Fruit fly (Drosophila melanogaster) whole organism, embryonic: Measurements from ENCODE around the gene CG17154.

Source experiments
- Abd-B ChIP-seq: fragments of 200-800 bp; sonication (Bioruptor generic); optimal IDR thresholded peaks from 2 replicates; lab custom pipeline; 2018; ENCODE audit warnings: missing biosample characterization, mild to moderate bottlenecking, missing genetic modification characterization, moderate library complexity
- B-H1 ChIP-seq: fragments of 200-800 bp; sonication (Bioruptor generic); IDR thresholded peaks from 3 replicates; pipeline ENCODE4 v1.3.6; 2022; ENCODE audit warnings: missing biosample characterization, missing genetic modification characterization
- B-H2 ChIP-seq: fragments of 200-800 bp; sonication (Bioruptor generic); optimal IDR thresholded peaks from 2 replicates; lab custom pipeline; 2018; ENCODE audit warnings: missing biosample characterization, mild to moderate bottlenecking, missing genetic modification characterization
- C15 ChIP-seq: fragments of 200-800 bp; sonication (Bioruptor generic); IDR thresholded peaks from 3 replicates; pipeline ENCODE4 v1.3.6; 2022; ENCODE audit warnings: missing biosample characterization, missing genetic modification characterization
- CG15073 ChIP-seq: fragments of 200-800 bp; sonication (Bioruptor generic); optimal IDR thresholded peaks from 2 replicates; lab custom pipeline; 2016; ENCODE audit warnings: missing biosample characterization, missing genetic modification characterization
- CG18764 ChIP-seq: fragments of 200-800 bp; sonication (Bioruptor generic); optimal IDR thresholded peaks from 3 replicates; lab custom pipeline; 2016; ENCODE audit warnings: missing biosample characterization, missing genetic modification characterization
- CG34376 ChIP-seq: fragments of 200-800 bp; sonication (Bioruptor generic); optimal IDR thresholded peaks from 2 replicates; lab custom pipeline; 2018; ENCODE audit warnings: missing biosample characterization, mild to moderate bottlenecking, missing genetic modification characterization
- CG4820 ChIP-seq: fragments of 200-800 bp; sonication (Bioruptor generic); optimal IDR thresholded peaks from 3 replicates; lab custom pipeline; 2016; ENCODE audit warnings: missing biosample characterization, missing genetic modification characterization
- CG6254 ChIP-seq: fragments of 200-800 bp; sonication (Bioruptor generic); optimal IDR thresholded peaks from 3 replicates; lab custom pipeline; 2017; ENCODE audit warnings: mild to moderate bottlenecking, missing biosample characterization, missing genetic modification reagents, missing genetic modification characterization
- CG7745 ChIP-seq: fragments of 200-800 bp; sonication (Bioruptor generic); optimal IDR thresholded peaks from 2 replicates; lab custom pipeline; 2018; ENCODE audit warnings: missing biosample characterization, mild to moderate bottlenecking, missing genetic modification characterization, moderate library complexity
- CG8944 ChIP-seq: fragments of 200-800 bp; sonication (Bioruptor generic); optimal IDR thresholded peaks from 3 replicates; lab custom pipeline; 2016; ENCODE audit warnings: missing biosample characterization, missing genetic modification characterization
- Camta ChIP-seq: fragments of 200-800 bp; sonication (Bioruptor generic); optimal IDR thresholded peaks from 2 replicates; lab custom pipeline; 2016; ENCODE audit warnings: missing biosample characterization, missing genetic modification characterization
- CoRest ChIP-seq: fragments of 200-800 bp; sonication (Bioruptor generic); optimal IDR thresholded peaks from 3 replicates; lab custom pipeline; 2018; ENCODE audit warnings: missing biosample characterization, mild to moderate bottlenecking, missing genetic modification characterization, moderate library complexity
- Drgx ChIP-seq: fragments of 200-800 bp; sonication (Bioruptor generic); IDR thresholded peaks from 2 replicates; pipeline ENCODE4 v1.3.6; 2022; ENCODE audit warnings: missing biosample characterization, missing genetic modification characterization
- Elba2 ChIP-seq: fragments of 200-800 bp; sonication (Bioruptor generic); optimal IDR thresholded peaks from 3 replicates; lab custom pipeline; 2016; ENCODE audit warnings: missing biosample characterization, missing genetic modification characterization
- Ets65A ChIP-seq: fragments of 200-800 bp; sonication (Bioruptor generic); peaks from one replicate; lab custom pipeline; 2016; ENCODE audit warnings: missing biosample characterization, missing genetic modification characterization
- HLH3B ChIP-seq: fragments of 200-800 bp; sonication (Bioruptor generic); IDR thresholded peaks from 2 replicates; pipeline ENCODE4 v1.3.6; 2022; ENCODE audit warnings: missing biosample characterization, missing genetic modification characterization
- Med ChIP-seq: fragments of 200-800 bp; sonication (Bioruptor generic); peaks from one replicate; lab custom pipeline; 2016; ENCODE audit warnings: missing biosample characterization, missing genetic modification characterization, mild to moderate bottlenecking, inconsistent platforms, moderate library complexity
- PHDP ChIP-seq: fragments of 200-800 bp; sonication (Bioruptor generic); optimal IDR thresholded peaks from 3 replicates; lab custom pipeline; 2018; ENCODE audit warnings: missing biosample characterization, mild to moderate bottlenecking, missing genetic modification characterization, moderate library complexity
- Sox102F ChIP-seq: fragments of 200-800 bp; sonication (Bioruptor generic); optimal IDR thresholded peaks from 2 replicates; lab custom pipeline; 2018; ENCODE audit warnings: missing biosample characterization, mild to moderate bottlenecking, missing genetic modification characterization, moderate library complexity
- ara ChIP-seq: fragments of 200-800 bp; sonication (Bioruptor generic); IDR thresholded peaks from 2 replicates; pipeline ENCODE4 v1.3.6; 2022; ENCODE audit warnings: missing biosample characterization, missing genetic modification characterization
- bowl ChIP-seq: fragments of 200-800 bp; sonication (Bioruptor generic); IDR thresholded peaks from 2 replicates; pipeline ENCODE4 v1.3.6; 2022; ENCODE audit warnings: missing biosample characterization, missing genetic modification characterization
- br ChIP-seq: fragments of >200 bp; optimal IDR thresholded peaks from 2 replicates; lab custom pipeline; 2017
- cg ChIP-seq: fragments of 200-800 bp; sonication (Bioruptor generic); optimal IDR thresholded peaks from 3 replicates; lab custom pipeline; 2019; ENCODE audit warnings: missing biosample characterization, mild to moderate bottlenecking, missing genetic modification characterization, moderate library complexity
- chn ChIP-seq: fragments of 200-800 bp; sonication (Bioruptor generic); optimal IDR thresholded peaks from 2 replicates; lab custom pipeline; 2016; ENCODE audit warnings: missing biosample characterization, missing genetic modification characterization
- dmrt99B ChIP-seq: fragments of 200-800 bp; sonication (Bioruptor generic); optimal IDR thresholded peaks from 2 replicates; lab custom pipeline; 2018; ENCODE audit warnings: missing biosample characterization, mild to moderate bottlenecking, missing genetic modification characterization, moderate library complexity
- eve ChIP-seq, 2 experiments: fragments of >200 bp; optimal IDR thresholded peaks; 2 replicates each; lab custom pipeline; 2017; ENCODE audit warnings: missing biosample characterization in 2 of 2, missing genetic modification characterization in 2 of 2
- h ChIP-seq: fragments of >200 bp; optimal IDR thresholded peaks from 2 replicates; lab custom pipeline; 2017
- kah ChIP-seq: fragments of 200-800 bp; sonication (Bioruptor generic); optimal IDR thresholded peaks from 2 replicates; lab custom pipeline; 2018; ENCODE audit warnings: missing biosample characterization, mild to moderate bottlenecking, missing genetic modification characterization
- knrl ChIP-seq: fragments of 200-800 bp; sonication (Bioruptor generic); IDR thresholded peaks from 3 replicates; pipeline ENCODE4 v1.3.6; 2022; ENCODE audit warnings: missing biosample characterization, missing genetic modification characterization; ENCODE audit not compliant: partially characterized antibody
- lab ChIP-seq: fragments of 200-800 bp; sonication (Bioruptor generic); optimal IDR thresholded peaks from 3 replicates; lab custom pipeline; 2017; ENCODE audit warnings: missing biosample characterization, missing genetic modification characterization, mild to moderate bottlenecking, moderate library complexity, missing genetic modification reagents
- lmd ChIP-seq: fragments of 200-800 bp; sonication (Bioruptor generic); IDR thresholded peaks from 2 replicates; pipeline ENCODE4 v1.3.6; 2022; ENCODE audit warnings: missing biosample characterization, missing genetic modification characterization
- lov ChIP-seq, 2 experiments: fragments of 200-800 bp in 1 of 2; fragments of >200 bp in 1 of 2; sonication (Bioruptor generic) in 1 of 2; IDR thresholded peaks in 1 of 2; optimal IDR thresholded peaks in 1 of 2; 2 replicates in 1 of 2; 3 replicates in 1 of 2; pipeline versions ENCODE4 v1.3.6 to Lab custom; 2017 to 2022; ENCODE audit warnings: missing biosample characterization in 1 of 2, missing genetic modification characterization in 1 of 2
- nerfin-1 ChIP-seq: fragments of 200-800 bp; sonication (Bioruptor generic); optimal IDR thresholded peaks from 3 replicates; lab custom pipeline; 2019; ENCODE audit warnings: missing biosample characterization, mild to moderate bottlenecking, missing genetic modification characterization, moderate library complexity
- oc ChIP-seq: fragments of 200-800 bp; sonication (Bioruptor generic); optimal IDR thresholded peaks from 2 replicates; lab custom pipeline; 2018; ENCODE audit warnings: missing biosample characterization, mild to moderate bottlenecking, missing genetic modification characterization, moderate library complexity
- pfk ChIP-seq: fragments of 200-800 bp; sonication (Bioruptor generic); optimal IDR thresholded peaks from 2 replicates; lab custom pipeline; 2018; ENCODE audit warnings: missing biosample characterization, mild to moderate bottlenecking, missing genetic modification characterization, moderate library complexity
- phol ChIP-seq: fragments of 200-800 bp; sonication (Bioruptor generic); optimal IDR thresholded peaks from 3 replicates; lab custom pipeline; 2018; ENCODE audit warnings: missing biosample characterization, mild to moderate bottlenecking, missing genetic modification characterization, moderate library complexity
- repo ChIP-seq: fragments of 200-800 bp; sonication (Bioruptor generic); optimal IDR thresholded peaks from 2 replicates; lab custom pipeline; 2016; ENCODE audit warnings: missing biosample characterization, missing genetic modification characterization
- sens ChIP-seq: fragments of 200-800 bp; sonication (Bioruptor generic); peaks from one replicate; lab custom pipeline; 2016; ENCODE audit warnings: missing biosample characterization, missing genetic modification characterization
- sna ChIP-seq: fragments of 200-800 bp; sonication (Bioruptor generic); IDR thresholded peaks from 2 replicates; pipeline ENCODE4 v1.3.6; 2022; ENCODE audit warnings: missing biosample characterization, missing genetic modification characterization; ENCODE audit not compliant: partially characterized antibody
- twi ChIP-seq: fragments of 200-800 bp; optimal IDR thresholded peaks from 2 replicates; lab custom pipeline; 2019; ENCODE audit warnings: missing biosample characterization, mild to moderate bottlenecking, missing genetic modification characterization, moderate library complexity
- wek ChIP-seq: fragments of 200-800 bp; sonication (Bioruptor generic); optimal IDR thresholded peaks from 3 replicates; lab custom pipeline; 2018; ENCODE audit warnings: missing biosample characterization, mild to moderate bottlenecking, missing genetic modification characterization, moderate library complexity

Gene CG17154

DNA sequence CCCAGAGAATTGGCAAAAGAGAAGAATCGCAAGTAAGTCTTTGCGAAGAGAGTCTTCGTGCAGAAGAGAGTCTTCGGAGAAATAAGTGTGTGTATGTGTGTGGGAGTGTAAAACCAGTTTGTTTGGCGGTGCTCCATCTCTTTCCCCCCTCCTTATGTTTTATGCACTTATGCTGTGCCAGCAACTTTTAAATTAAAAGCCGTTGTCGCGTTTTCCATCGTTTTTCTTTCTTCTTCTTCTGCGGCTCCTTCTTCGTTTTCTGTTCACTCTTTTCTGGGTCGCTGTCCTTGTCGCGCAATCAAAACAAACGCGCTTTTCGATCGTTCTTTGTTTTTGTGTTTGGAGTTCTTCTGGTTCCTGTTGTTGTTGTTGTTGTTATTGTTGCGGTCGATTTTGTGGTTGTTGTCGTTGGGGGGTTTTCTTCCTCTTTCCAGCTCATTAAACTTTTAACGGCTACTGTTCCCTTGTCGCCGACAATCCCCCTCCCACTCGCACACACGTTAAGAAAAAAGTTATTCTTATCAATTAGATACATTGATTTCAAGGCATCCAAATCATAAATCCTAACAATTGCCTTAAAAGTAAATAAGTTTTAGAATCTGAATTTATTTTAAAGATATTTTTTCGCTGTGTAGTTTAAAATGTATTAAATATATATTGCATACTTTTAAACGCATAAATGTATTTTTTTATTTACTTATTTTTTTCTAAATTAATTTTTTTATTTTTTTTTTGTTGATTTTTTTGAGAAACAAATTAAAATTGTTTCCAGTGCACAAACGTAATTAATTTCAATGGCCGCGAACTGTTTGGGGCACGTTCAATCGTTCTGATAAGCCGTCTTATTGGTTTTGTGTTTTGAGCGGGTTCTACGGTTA, 22.9 kb downstream of the CG17154 start (continued):
- TF ChIP-seq ara (GFP tag; lab: Robert Waterston, UW) (peak; percentile 27; the same call in 1 of the 2 replicates), wek (GFP tag; lab: Kevin White, UChicago) (no peak), h (lab: Kevin White, UChicago) (no peak), PHDP (peak; percentile 93), lmd (peak; percentile 81), CG6254 (GFP tag; lab: Kevin White, UChicago) (peak; percentile 71), CG4820 (GFP tag; lab: Kevin White, UChicago) (peak; percentile 60), repo (no peak), C15 (GFP tag; lab: Robert Waterston, UW) (no peak), Sox102F (GFP tag; lab: Kevin White, UChicago) (peak; percentile 89), Camta (GFP tag; lab: Kevin White, UChicago) (no peak), CG34376 (no peak), CG7745 (tag; lab: Kevin White, UChicago) (no peak), sna (no peak), CG18764 (GFP tag; lab: Kevin White, UChicago) (peak; percentile 62), phol (tag; lab: Kevin White, UChicago) (peak; percentile 92), chn (GFP tag; lab: Kevin White, UChicago) (no peak), Abd-B (GFP tag; lab: Kevin White, UChicago) (peak; percentile 93), HLH3B (GFP tag; lab: Robert Waterston, UW) (peak; percentile 72; the same call in 1 of the 2 replicates), bowl (GFP tag; lab: Robert Waterston, UW) (no peak), lab (GFP tag; lab: Kevin White, UChicago) (peak; percentile 78), oc (tag; lab: Kevin White, UChicago) (peak; percentile 78), nerfin-1 (tag; lab: Kevin White, UChicago) (peak; percentile 85), CoRest (tag; lab: Kevin White, UChicago) (peak; percentile 95), Elba2 (GFP tag; lab: Kevin White, UChicago) (no peak), eve (GFP tag; optimal IDR thresholded peaks at IDR 0.05; lab: Kevin White, UChicago) (no peak), br (no peak), CG8944 (GFP tag; lab: Kevin White, UChicago) (peak; percentile 11), twi (tag; lab: Kevin White, UChicago) (peak; percentile 88), pfk (no peak), CG15073 (GFP tag; lab: Kevin White, UChicago) (peak; percentile 27), kah (peak; percentile 59), dmrt99B (peak; percentile 89), knrl (no peak), cg (GFP tag; lab: Kevin White, UChicago) (peak; percentile 34)

DNA sequence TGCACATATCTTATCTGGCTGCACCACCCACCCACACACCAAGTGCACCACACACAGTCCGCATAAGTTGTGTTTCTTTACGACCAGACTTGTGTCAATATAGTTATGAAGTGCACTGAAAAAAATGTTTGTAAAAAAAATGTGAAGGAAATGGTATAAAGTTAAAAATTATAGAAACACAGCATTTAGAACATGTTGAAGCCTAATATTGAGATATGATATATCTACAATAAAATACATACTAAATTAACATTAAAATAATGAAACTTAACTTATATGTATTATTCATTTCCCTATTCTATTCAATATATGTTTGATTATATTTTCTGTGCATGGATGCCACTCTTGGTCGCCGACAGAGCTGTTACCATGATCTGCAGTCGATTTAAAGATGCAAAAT, 24.5 kb downstream of the CG17154 start:
- TF ChIP-seq lov (optimal IDR thresholded peaks at IDR 0.05; lab: Kevin White, UChicago), result no peak
- 0 out of 3 replicates have a peak, but pooled peaks have one; percentile 8 for TF ChIP-seq lov (GFP tag; IDR thresholded peaks at IDR 0.05; lab: Robert Waterston, UW)
- TF ChIP-seq sens (GFP tag; lab: Kevin White, UChicago), result peak; percentile 22
- 0 out of 2 replicates have a peak, but pooled peaks have one; percentile 35 for TF ChIP-seq Drgx
- peak; percentile 40 for TF ChIP-seq Ets65A (GFP tag; lab: Kevin White, UChicago)
- peak; percentile 14 for TF ChIP-seq Med (GFP tag; lab: Kevin White, UChicago)
- no peak for TF ChIP-seq B-H2 (GFP tag; lab: Kevin White, UChicago)
- TF ChIP-seq B-H1, result no peak
